Worm (Caenorhabditis elegans) whole organism, L2 larva: Measurements from ENCODE around the gene lgc-50.

Experiments used
- egl-27 ChIP-seq: sonication (generic microtip); optimal IDR thresholded peaks from 3 replicates; lab custom pipeline; 2017; ENCODE audit warnings: missing biosample characterization, missing genetic modification reagents, missing genetic modification characterization
- nhr-10 ChIP-seq: sonication (generic microtip); optimal IDR thresholded peaks from 2 replicates; lab custom pipeline; 2017; ENCODE audit warnings: missing biosample characterization, missing genetic modification characterization
- snpc-4 ChIP-seq: fragments of 150-350 bp; optimal IDR thresholded peaks from 2 replicates; lab custom pipeline; 2014; ENCODE audit warnings: missing biosample characterization, missing genetic modification characterization
- unc-55 ChIP-seq: fragments of 150-350 bp; sonication (generic microtip); optimal IDR thresholded peaks from 3 replicates; lab custom pipeline; 2014; ENCODE audit warnings: missing biosample characterization, missing genetic modification reagents, missing genetic modification characterization

- TF ChIP-seq nhr-10 (no peak), unc-55 (GFP tag; lab: Kevin White, UChicago) (peak; percentile 67), snpc-4 (tag; lab: Kevin White, UChicago) (no peak), egl-27 (tag; lab: Kevin White, UChicago) (no peak)
Observed at ce11 chrIII:7381546-7382171, 13.6 kb downstream of the lgc-50 start, which contains the start of the genes hmg-4 and T20B12.3.
